Fruit fly (Drosophila melanogaster) whole organism, pupa: ENCODE results near the gene CG15625.
A peak's percentile ranks its signal among the peaks of the same experiment; 100 is the strongest.

ENCODE experiments used
- CG10348 ChIP-seq: fragments of 200-800 bp; sonication (Bioruptor generic); IDR thresholded peaks from 2 replicates; pipeline ENCODE4 v1.3.6; 2022; ENCODE audit warnings: missing biosample characterization, missing genetic modification characterization
- CG12605 ChIP-seq: fragments of 200-800 bp; sonication (Bioruptor generic); IDR thresholded peaks from 2 replicates; pipeline ENCODE4 v1.3.6; 2022; ENCODE audit warnings: missing biosample characterization, missing genetic modification characterization
- CG14655 ChIP-seq: fragments of 200-800 bp; sonication (Bioruptor generic); optimal IDR thresholded peaks from 3 replicates; lab custom pipeline; 2017; ENCODE audit warnings: mild to moderate bottlenecking, missing biosample characterization, missing genetic modification reagents, missing genetic modification characterization
- CG15710 ChIP-seq: fragments of 200-800 bp; sonication (Bioruptor generic); optimal IDR thresholded peaks from 2 replicates; lab custom pipeline; 2018; ENCODE audit warnings: missing biosample characterization, mild to moderate bottlenecking, missing genetic modification characterization, moderate library complexity
- CG17806 ChIP-seq: fragments of 200-800 bp; sonication (Bioruptor generic); optimal IDR thresholded peaks from 2 replicates; lab custom pipeline; 2018; ENCODE audit warnings: missing biosample characterization, mild to moderate bottlenecking, missing genetic modification characterization, moderate library complexity
- CG34367 ChIP-seq: fragments of 200-800 bp; sonication (Bioruptor generic); optimal IDR thresholded peaks from 2 replicates; lab custom pipeline; 2018; ENCODE audit warnings: missing biosample characterization, mild to moderate bottlenecking, missing genetic modification characterization
- CG4496 ChIP-seq: fragments of 200-800 bp; sonication (Bioruptor generic); IDR thresholded peaks from 3 replicates; pipeline ENCODE4 v1.3.6; 2022; ENCODE audit warnings: missing biosample characterization, missing genetic modification characterization
- CG8301 ChIP-seq: fragments of 200-800 bp; sonication (Bioruptor generic); optimal IDR thresholded peaks from 2 replicates; lab custom pipeline; 2018; ENCODE audit warnings: missing biosample characterization, mild to moderate bottlenecking, missing genetic modification characterization
- D1 ChIP-seq: fragments of 200-800 bp; sonication (Bioruptor generic); optimal IDR thresholded peaks from 2 replicates; lab custom pipeline; 2018; ENCODE audit warnings: missing biosample characterization, mild to moderate bottlenecking, missing genetic modification characterization, moderate library complexity
- EcR ChIP-seq: fragments of 200-800 bp; sonication (Bioruptor generic); optimal IDR thresholded peaks from 3 replicates; lab custom pipeline; 2019; ENCODE audit warnings: missing biosample characterization, missing genetic modification characterization, mild to moderate bottlenecking, moderate library complexity, missing genetic modification reagents
- Ets98B ChIP-seq: fragments of 200-800 bp; sonication (Bioruptor generic); IDR thresholded peaks from 2 replicates; pipeline ENCODE4 v1.3.6; 2022; ENCODE audit warnings: missing biosample characterization, missing genetic modification characterization
- Pif1A ChIP-seq: fragments of 200-800 bp; sonication (Bioruptor generic); optimal IDR thresholded peaks from 3 replicates; lab custom pipeline; 2016; ENCODE audit warnings: missing biosample characterization, missing genetic modification characterization
- Snoo ChIP-seq: fragments of 200-800 bp; sonication (Bioruptor generic); optimal IDR thresholded peaks from 3 replicates; lab custom pipeline; 2017; ENCODE audit warnings: missing biosample characterization, mild to moderate bottlenecking, missing genetic modification characterization, inconsistent platforms
- fd96Ca ChIP-seq: fragments of 200-800 bp; sonication (Bioruptor generic); IDR thresholded peaks from 3 replicates; pipeline ENCODE4 v1.3.6; 2022; ENCODE audit warnings: missing biosample characterization, missing genetic modification characterization

DNA sequence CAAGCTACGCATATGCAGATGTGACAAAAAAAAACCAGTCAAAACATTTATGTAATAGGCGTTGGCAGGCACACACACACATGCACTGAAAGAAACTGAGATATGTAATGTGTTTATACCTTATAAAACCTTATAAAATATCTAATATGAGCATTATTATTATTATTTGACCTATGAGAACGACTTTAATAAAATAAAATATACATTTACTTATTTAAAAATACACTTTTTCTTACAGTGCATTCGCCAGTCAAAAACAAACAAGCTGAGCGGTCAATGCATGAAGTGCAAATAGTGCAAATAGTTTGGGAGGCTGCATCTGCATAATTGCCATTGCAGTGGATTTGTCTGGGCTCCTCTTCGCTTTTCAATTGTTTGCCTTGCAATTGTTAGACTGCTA is 18.2 kb downstream of the CG15625 start:
- peak; percentile 47 for TF ChIP-seq Snoo (tag; lab: Kevin White, UChicago)
- TF ChIP-seq CG10348 = 0 out of 2 replicates have a peak, but pooled peaks have one; percentile 23
- TF ChIP-seq D1 (tag; lab: Kevin White, UChicago) = no peak
- TF ChIP-seq Pif1A (GFP tag; lab: Kevin White, UChicago) = peak; percentile 60
- TF ChIP-seq Ets98B (GFP tag; lab: Robert Waterston, UW) = peak; percentile 83
- no peak for TF ChIP-seq EcR (GFP tag; lab: Kevin White, UChicago)
- TF ChIP-seq CG12605 (GFP tag; lab: Robert Waterston, UW) = peak; percentile 64; the same call in 1 of the 2 replicates
- peak; percentile 22 for TF ChIP-seq CG8301 (tag; lab: Kevin White, UChicago)
- peak; percentile 84 for TF ChIP-seq CG4496 (GFP tag; lab: Robert Waterston, UW)
- peak; percentile 24 for TF ChIP-seq CG17806 (tag; lab: Kevin White, UChicago)
- peak; percentile 62; the same call in 2 of the 3 replicates for TF ChIP-seq fd96Ca (GFP tag; lab: Robert Waterston, UW)
- TF ChIP-seq CG15710 (tag; lab: Kevin White, UChicago) = peak; percentile 20
- peak; percentile 60 for TF ChIP-seq CG14655 (GFP tag; lab: Kevin White, UChicago)
- TF ChIP-seq CG34367 (tag; lab: Kevin White, UChicago) = no peak
